Fruit fly (Drosophila melanogaster): ENCODE results near the gene Crys.

The Crys gene

dm6 chr2L:11970853-11971397, 27.0 kb downstream of the Crys start:
- TF ChIP-seq Dif (GFP tag; optimal IDR thresholded peaks at IDR 0.05; ENCODE audit: partially characterized antibody), result peak; percentile 84
- peak; percentile 83 for TF ChIP-seq Hr83 (GFP tag; optimal IDR thresholded peaks at IDR 0.05; ENCODE audit: poor library complexity, severe bottlenecking)
- TF ChIP-seq CG9705 (GFP tag; optimal IDR thresholded peaks at IDR 0.05), result no peak
- TF ChIP-seq brk (GFP tag; optimal IDR thresholded peaks at IDR 0.05), result no peak
- peak; percentile 50 for TF ChIP-seq rgr (GFP tag; optimal IDR thresholded peaks at IDR 0.05)
- no peak for TF ChIP-seq sage (GFP tag; optimal IDR thresholded peaks at IDR 0.05)
- TF ChIP-seq Vsx2 (GFP tag; optimal IDR thresholded peaks at IDR 0.05; ENCODE audit: partially characterized antibody), result peak; percentile 81
- TF ChIP-seq h (GFP tag; optimal IDR thresholded peaks at IDR 0.05), result peak; percentile 75
- no peak for TF ChIP-seq dmrt93B (GFP tag; optimal IDR thresholded peaks at IDR 0.05)
- TF ChIP-seq foxo (GFP tag; optimal IDR thresholded peaks at IDR 0.05), result peak in 1 of 2 experiments; percentile 34
- peak; percentile 44 for TF ChIP-seq br (GFP tag; optimal IDR thresholded peaks at IDR 0.05)
- TF ChIP-seq ey (GFP tag; optimal IDR thresholded peaks at IDR 0.05), result no peak
- TF ChIP-seq Rel (GFP tag; optimal IDR thresholded peaks at IDR 0.05), result no peak
- peak; percentile 69 for TF ChIP-seq Rel (tag; optimal IDR thresholded peaks at IDR 0.05)
- TF ChIP-seq Jra (GFP tag; optimal IDR thresholded peaks at IDR 0.05), result peak; percentile 46
- peak; percentile 59 for TF ChIP-seq jim (GFP tag; optimal IDR thresholded peaks at IDR 0.05)
- TF ChIP-seq dsf (GFP tag; optimal IDR thresholded peaks at IDR 0.05; ENCODE audit: borderline replicate concordance), result no peak
- TF ChIP-seq sv (GFP tag; optimal IDR thresholded peaks at IDR 0.05), result no peak
- TF ChIP-seq psq (GFP tag; optimal IDR thresholded peaks at IDR 0.05), result peak; percentile 7
- peak; percentile 24 for TF ChIP-seq CG32264 (GFP tag; optimal IDR thresholded peaks at IDR 0.05)
- TF ChIP-seq usp (GFP tag; optimal IDR thresholded peaks at IDR 0.05), result no peak
- TF ChIP-seq HLH106 (tag; optimal IDR thresholded peaks at IDR 0.05), result peak; percentile 24
- peak; percentile 46 for TF ChIP-seq Sp1 (GFP tag; optimal IDR thresholded peaks at IDR 0.05)
- TF ChIP-seq fru (GFP tag; optimal IDR thresholded peaks at IDR 0.05), result peak; percentile 51
- no peak for TF ChIP-seq lola (GFP tag; optimal IDR thresholded peaks at IDR 0.05)
- peak; percentile 56 to 82 for TF ChIP-seq dl (GFP tag; optimal IDR thresholded peaks at IDR 0.05; ENCODE audit: insufficient read depth in 1 of 2, partially characterized antibody in 2 of 2)
- TF ChIP-seq OdsH (GFP tag; optimal IDR thresholded peaks at IDR 0.05), result peak; percentile 20
- TF ChIP-seq Hnf4 (GFP tag; optimal IDR thresholded peaks at IDR 0.05), result no peak
- no peak for TF ChIP-seq Mio (GFP tag; optimal IDR thresholded peaks at IDR 0.05)

- TF ChIP-seq ey (GFP tag; optimal IDR thresholded peaks at IDR 0.05) (no peak), CG32264 (GFP tag; optimal IDR thresholded peaks at IDR 0.05) (no peak), usp (GFP tag; optimal IDR thresholded peaks at IDR 0.05) (no peak), Rel (GFP tag; optimal IDR thresholded peaks at IDR 0.05) (no peak), Rel (tag; optimal IDR thresholded peaks at IDR 0.05) (no peak), Sp1 (GFP tag; optimal IDR thresholded peaks at IDR 0.05) (no peak), sv (GFP tag; optimal IDR thresholded peaks at IDR 0.05) (no peak), rgr (GFP tag; optimal IDR thresholded peaks at IDR 0.05) (no peak), lola (GFP tag; optimal IDR thresholded peaks at IDR 0.05) (no peak), foxo (GFP tag; optimal IDR thresholded peaks at IDR 0.05) (no peak), Dfd (GFP tag; optimal IDR thresholded peaks at IDR 0.05) (no peak), N (GFP tag; optimal IDR thresholded peaks at IDR 0.05) (no peak), CrebA (GFP tag; optimal IDR thresholded peaks at IDR 0.05; ENCODE audit: borderline replicate concordance) (no peak), br (GFP tag; optimal IDR thresholded peaks at IDR 0.05) (no peak), dl (GFP tag; optimal IDR thresholded peaks at IDR 0.05; ENCODE audit: insufficient read depth in 1 of 2, partially characterized antibody in 2 of 2) (no peak), brk (GFP tag; optimal IDR thresholded peaks at IDR 0.05) (no peak), Abd-B (GFP tag; optimal IDR thresholded peaks at IDR 0.05) (no peak), dsf (GFP tag; optimal IDR thresholded peaks at IDR 0.05; ENCODE audit: borderline replicate concordance) (no peak), OdsH (GFP tag; optimal IDR thresholded peaks at IDR 0.05) (no peak), h (GFP tag; optimal IDR thresholded peaks at IDR 0.05) (no peak)
These were observed 29.3 kb downstream of the Crys start for dm6 chr2L:11973145-11973738.

- TF ChIP-seq GATAd (GFP tag; optimal IDR thresholded peaks at IDR 0.05) (no peak), N (GFP tag; optimal IDR thresholded peaks at IDR 0.05) (no peak), dl (GFP tag; optimal IDR thresholded peaks at IDR 0.05; ENCODE audit: insufficient read depth in 1 of 2, partially characterized antibody in 2 of 2) (no peak), Vsx2 (GFP tag; optimal IDR thresholded peaks at IDR 0.05; ENCODE audit: partially characterized antibody) (no peak), psq (GFP tag; optimal IDR thresholded peaks at IDR 0.05) (no peak), Sp1 (GFP tag; optimal IDR thresholded peaks at IDR 0.05) (no peak), woc (GFP tag; optimal IDR thresholded peaks at IDR 0.05) (no peak), CG9705 (GFP tag; optimal IDR thresholded peaks at IDR 0.05) (no peak), foxo (GFP tag; optimal IDR thresholded peaks at IDR 0.05) (no peak), fru (GFP tag; optimal IDR thresholded peaks at IDR 0.05) (no peak), usp (GFP tag; optimal IDR thresholded peaks at IDR 0.05) (no peak), rgr (GFP tag; optimal IDR thresholded peaks at IDR 0.05) (no peak), lola (GFP tag; optimal IDR thresholded peaks at IDR 0.05) (no peak), dsf (GFP tag; optimal IDR thresholded peaks at IDR 0.05; ENCODE audit: borderline replicate concordance) (no peak), brk (GFP tag; optimal IDR thresholded peaks at IDR 0.05) (no peak), br (GFP tag; optimal IDR thresholded peaks at IDR 0.05) (no peak), HLH106 (tag; optimal IDR thresholded peaks at IDR 0.05) (no peak)
These were observed 33.0 kb downstream of the Crys start for dm6 chr2L:11976955-11977354.
